Worm (Caenorhabditis elegans) whole organism, young adult: Measurements from ENCODE around the gene acs-15.
"Not testable (repeated sequence)": the region's sequence is repeated elsewhere in the genome, so short reads cannot be mapped to it uniquely, and the experiment has no call there.

Source experiments
- B0261.1 ChIP-seq: sonication (generic microtip); optimal IDR thresholded peaks from 2 replicates; lab custom pipeline; 2016; ENCODE audit warnings: mild to moderate bottlenecking, missing genetic modification characterization, moderate library complexity, missing compliant biosample characterization
- F49E8.2 ChIP-seq: sonication (generic microtip); optimal IDR thresholded peaks from 3 replicates; lab custom pipeline; 2017; ENCODE audit warnings: missing genetic modification characterization, mild to moderate bottlenecking, missing compliant biosample characterization, antibody characterized with exemption, moderate library complexity; ENCODE audit not compliant: insufficient read depth
- Y53G8AR.9 ChIP-seq: fragments of 200-800 bp; sonication (Bioruptor generic); conservative IDR thresholded peaks from 2 replicates; pipeline ENCODE4 v1.3.6; 2022; ENCODE audit warnings: missing genetic modification reagents, missing genetic modification characterization, missing compliant biosample characterization
- Y95B8A.8 ChIP-seq: fragments of 200-800 bp; sonication (Bioruptor generic); IDR thresholded peaks from 2 replicates; pipeline ENCODE4 v1.3.6; 2022; ENCODE audit warnings: missing genetic modification reagents, missing genetic modification characterization, missing compliant biosample characterization
- ZK185.1 ChIP-seq: sonication (generic microtip); optimal IDR thresholded peaks from 2 replicates; lab custom pipeline; 2016; ENCODE audit warnings: mild to moderate bottlenecking, missing genetic modification characterization, missing compliant biosample characterization; ENCODE audit not compliant: poor library complexity, severe bottlenecking
- aptf-2 ChIP-seq: fragments of 200-800 bp; sonication (Bioruptor generic); conservative IDR thresholded peaks from 2 replicates; pipeline ENCODE4 v1.3.6; 2022; ENCODE audit warnings: missing genetic modification reagents, missing genetic modification characterization, missing compliant biosample characterization
- cebp-1 ChIP-seq, 2 experiments: fragments of 200-800 bp in 1 of 2; sonication (Bioruptor generic) in 1 of 2; sonication (generic microtip) in 1 of 2; IDR thresholded peaks in 1 of 2; optimal IDR thresholded peaks in 1 of 2; 2 replicates each; pipeline versions ENCODE4 v1.3.6 to Lab custom; 2017 to 2022; ENCODE audit warnings: missing compliant biosample characterization in 2 of 2, missing genetic modification characterization in 2 of 2, mild to moderate bottlenecking in 1 of 2, missing genetic modification reagents in 1 of 2, moderate library complexity in 1 of 2
- ceh-40 ChIP-seq: fragments of 200-800 bp; sonication (Bioruptor generic); IDR thresholded peaks from 2 replicates; pipeline ENCODE4 v1.3.6; 2022; ENCODE audit warnings: missing genetic modification characterization, missing compliant biosample characterization
- egl-18 ChIP-seq: fragments of 200-800 bp; sonication (Bioruptor generic); IDR thresholded peaks from 2 replicates; pipeline ENCODE4 v1.3.6; 2022; ENCODE audit warnings: missing genetic modification reagents, missing genetic modification characterization, missing compliant biosample characterization
- egrh-3 ChIP-seq: fragments of 200-800 bp; sonication (Bioruptor generic); IDR thresholded peaks from 2 replicates; pipeline ENCODE4 v1.3.6; 2022; ENCODE audit warnings: missing genetic modification reagents, missing genetic modification characterization, missing compliant biosample characterization
- ekl-4 ChIP-seq: fragments of 200-800 bp; sonication (Bioruptor generic); IDR thresholded peaks from 2 replicates; pipeline ENCODE4 v1.3.6; 2022; ENCODE audit warnings: missing genetic modification reagents, missing genetic modification characterization, missing compliant biosample characterization
- hrde-1 ChIP-seq: sonication (generic microtip); optimal IDR thresholded peaks from 2 replicates; lab custom pipeline; 2016; ENCODE audit warnings: missing genetic modification characterization, mild to moderate bottlenecking, missing compliant biosample characterization, moderate library complexity, missing genotype, missing genetic modification reagents, borderline replicate concordance
- lin-26 ChIP-seq: fragments of 200-800 bp; sonication (Bioruptor generic); IDR thresholded peaks from 2 replicates; pipeline ENCODE4 v1.3.6; 2022; ENCODE audit warnings: missing genetic modification reagents, missing genetic modification characterization, missing compliant biosample characterization
- lin-40 ChIP-seq: sonication (generic microtip); optimal IDR thresholded peaks from 2 replicates; lab custom pipeline; 2016; ENCODE audit warnings: missing genetic modification characterization, mild to moderate bottlenecking, missing compliant biosample characterization, missing genotype, missing genetic modification reagents
- madf-3 ChIP-seq: fragments of 200-800 bp; sonication (Bioruptor generic); IDR thresholded peaks from 2 replicates; pipeline ENCODE4 v1.3.6; 2022; ENCODE audit warnings: missing genetic modification reagents, missing genetic modification characterization, missing compliant biosample characterization
- madf-6 ChIP-seq: fragments of 200-800 bp; sonication (Bioruptor generic); IDR thresholded peaks from 2 replicates; pipeline ENCODE4 v1.3.6; 2022; ENCODE audit warnings: missing genetic modification reagents, missing genetic modification characterization, missing compliant biosample characterization
- nhr-120 ChIP-seq: fragments of 200-800 bp; sonication (Bioruptor generic); IDR thresholded peaks from 2 replicates; pipeline ENCODE4 v1.3.6; 2022; ENCODE audit warnings: missing genetic modification characterization, missing compliant biosample characterization
- nhr-179 ChIP-seq: sonication (generic microtip); optimal IDR thresholded peaks from 2 replicates; lab custom pipeline; 2016; ENCODE audit warnings: mild to moderate bottlenecking, missing genetic modification characterization, missing compliant biosample characterization
- rcor-1 ChIP-seq: fragments of 200-800 bp; sonication (Bioruptor generic); IDR thresholded peaks from 2 replicates; pipeline ENCODE4 v1.3.6; 2022; ENCODE audit warnings: missing genetic modification reagents, missing genetic modification characterization, missing compliant biosample characterization
- rec-8 ChIP-seq, 2 experiments: sonication (generic microtip); optimal IDR thresholded peaks; 2 replicates each; lab custom pipeline; 2016; ENCODE audit warnings: mild to moderate bottlenecking in 2 of 2, missing genetic modification characterization in 2 of 2, missing genetic modification reagents in 2 of 2, missing genotype in 2 of 2, missing biosample characterization in 1 of 2, missing compliant biosample characterization in 1 of 2, moderate library complexity in 1 of 2
- snpc-1.3 ChIP-seq: sonication (generic microtip); optimal IDR thresholded peaks from 2 replicates; lab custom pipeline; 2017; ENCODE audit warnings: missing genetic modification characterization, mild to moderate bottlenecking, missing compliant biosample characterization, antibody characterized with exemption, moderate library complexity, missing genotype, missing genetic modification reagents; ENCODE audit not compliant: insufficient read depth
- snpc-4 ChIP-seq, 5 experiments: fragments of 150-350 bp in 1 of 5; sonication (generic microtip) in 4 of 5; optimal IDR thresholded peaks; 2 replicates each; lab custom pipeline; 2014 to 2018; ENCODE audit warnings: missing genetic modification characterization in 5 of 5, missing biosample characterization in 3 of 5, antibody characterized with exemption in 2 of 5, mild to moderate bottlenecking in 2 of 5, missing compliant biosample characterization in 2 of 5, missing genotype in 2 of 5, moderate library complexity in 2 of 5, missing genetic modification reagents in 1 of 5
- zfh-2 ChIP-seq: fragments of 200-800 bp; sonication (Bioruptor generic); conservative IDR thresholded peaks from 2 replicates; pipeline ENCODE4 v1.3.6; 2022; ENCODE audit warnings: missing genetic modification reagents, missing genetic modification characterization, missing compliant biosample characterization
- zim-3 ChIP-seq: sonication (generic microtip); optimal IDR thresholded peaks from 2 replicates; lab custom pipeline; 2017; ENCODE audit warnings: mild to moderate bottlenecking, missing genetic modification characterization, moderate library complexity, missing compliant biosample characterization

acs-15 gene

ce11 chrII:948091-948490, 15.3 kb downstream of the acs-15 start, which contains the start of gene fbxc-32:
Gene fbxc-32 (minus strand): TSS chrII:948191.
- no peak for TF ChIP-seq lin-26
- TF ChIP-seq Y95B8A.8 (GFP tag; lab: Robert Waterston, UW), result no peak
- TF ChIP-seq egrh-3 (GFP tag; lab: Robert Waterston, UW), result no peak

ce11 chrII:950374-950773, 17.6 kb downstream of the acs-15 start:
- no peak for TF ChIP-seq zim-3 (tag; lab: Kevin White, UChicago)
- TF ChIP-seq snpc-4 (GFP tag; optimal IDR thresholded peaks at IDR 0.05; lab: Kevin White, UChicago), result no peak
- no peak for TF ChIP-seq snpc-4 (tag; optimal IDR thresholded peaks at IDR 0.05; lab: Kevin White, UChicago)
- peak; percentile 68 for TF ChIP-seq cebp-1 (GFP tag; IDR thresholded peaks at IDR 0.05; lab: Robert Waterston, UW)
- peak; percentile 91 for TF ChIP-seq cebp-1 (tag; optimal IDR thresholded peaks at IDR 0.05; lab: Kevin White, UChicago)
- TF ChIP-seq snpc-1.3 (tag; lab: Kevin White, UChicago), result no peak
- TF ChIP-seq rcor-1 (GFP tag; lab: Robert Waterston, UW), result no peak
- 0 out of 2 replicates have a peak, but pooled peaks have one; percentile 41 for TF ChIP-seq madf-3 (GFP tag; lab: Robert Waterston, UW)

- TF ChIP-seq zfh-2 (GFP tag; lab: Robert Waterston, UW) (0 out of 2 replicates have a peak, but pooled peaks have one; percentile 5), lin-40 (tag; lab: Kevin White, UChicago) (no peak)
Observed at ce11 chrII:953052-953451, 20.2 kb downstream of the acs-15 start.

ce11 chrII:954626-955025, 21.8 kb downstream of the acs-15 start, which contains the start of gene fbxc-7:
Gene fbxc-7 (plus strand): TSS chrII:954926.
- TF ChIP-seq zfh-2 (GFP tag; lab: Robert Waterston, UW); aptf-2; madf-6: not testable (repeated sequence)
- TF ChIP-seq, all 124 proteins: peak for 0; not testable (repeated sequence) for 124

ce11 chrII:958618-959017, 25.8 kb downstream of the acs-15 start, which contains the start of gene sdz-4:
Gene sdz-4 (plus strand): TSS chrII:958918.
- TF ChIP-seq ekl-4 (GFP tag; lab: Robert Waterston, UW) (no peak), hrde-1 (tag; lab: Kevin White, UChicago) (no peak), cebp-1 (GFP tag; IDR thresholded peaks at IDR 0.05; lab: Robert Waterston, UW) (no peak), cebp-1 (tag; optimal IDR thresholded peaks at IDR 0.05; lab: Kevin White, UChicago) (no peak), B0261.1 (tag; lab: Kevin White, UChicago) (no peak), nhr-120 (GFP tag; lab: Robert Waterston, UW) (no peak), ceh-40 (GFP tag; lab: Robert Waterston, UW) (no peak), F49E8.2 (tag; lab: Kevin White, UChicago) (no peak), rec-8 (tag; optimal IDR thresholded peaks at IDR 0.05; lab: Kevin White, UChicago) (no peak), ZK185.1 (no peak), nhr-179 (no peak)

- no peak for TF ChIP-seq Y53G8AR.9 (GFP tag; lab: Robert Waterston, UW)
- TF ChIP-seq madf-3 (GFP tag; lab: Robert Waterston, UW), result 0 out of 2 replicates have a peak, but pooled peaks have one; percentile 36
- TF ChIP-seq egl-18, result 0 out of 2 replicates have a peak, but pooled peaks have one; percentile 29
Observed at ce11 chrII:960218-960617, 27.4 kb downstream of the acs-15 start, which contains the start of the genes C32B5.18 and C32B5.7. Gene C32B5.18 (plus strand): TSS chrII:960518. Gene C32B5.7 (plus strand): TSS chrII:960528.
